Fruit fly (Drosophila melanogaster) whole organism, wandering third instar larva: ENCODE measurements around the gene BthD.
A peak's percentile ranks its signal among the peaks of the same experiment; 100 is the strongest.

Experiments
- CrebA ChIP-seq: fragments of 200-800 bp; sonication (Bioruptor generic); optimal IDR thresholded peaks from 2 replicates; lab custom pipeline; 2016; ENCODE audit warnings: missing biosample characterization, mild to moderate bottlenecking, missing genetic modification characterization, borderline replicate concordance
- Dfd ChIP-seq: fragments of >200 bp; optimal IDR thresholded peaks from 2 replicates; lab custom pipeline; 2017; ENCODE audit warnings: missing biosample characterization, missing genetic modification characterization
- Rel ChIP-seq, 2 experiments: fragments of 200-800 bp; sonication (Bioruptor generic) in 1 of 2; optimal IDR thresholded peaks; 2 replicates in 1 of 2; 3 replicates in 1 of 2; lab custom pipeline; 2016 to 2019; ENCODE audit warnings: mild to moderate bottlenecking in 2 of 2, missing biosample characterization in 2 of 2, missing genetic modification characterization in 2 of 2, moderate library complexity in 1 of 2
- brk ChIP-seq: fragments of 200-800 bp; sonication (Bioruptor generic); optimal IDR thresholded peaks from 2 replicates; lab custom pipeline; 2016; ENCODE audit warnings: missing biosample characterization, mild to moderate bottlenecking, missing genetic modification characterization
- ey ChIP-seq: fragments of 200-800 bp; sonication (Bioruptor generic); optimal IDR thresholded peaks from 2 replicates; lab custom pipeline; 2016; ENCODE audit warnings: missing biosample characterization, missing genetic modification characterization
- foxo ChIP-seq, 2 experiments: fragments of 200-800 bp; sonication (Bioruptor generic); optimal IDR thresholded peaks; 2 replicates in 1 of 2; 3 replicates in 1 of 2; lab custom pipeline; 2016 to 2017; ENCODE audit warnings: missing biosample characterization in 2 of 2, missing genetic modification characterization in 2 of 2
- lola ChIP-seq: fragments of >200 bp; optimal IDR thresholded peaks from 2 replicates; lab custom pipeline; 2017; ENCODE audit warnings: missing biosample characterization, missing genetic modification characterization

DNA sequence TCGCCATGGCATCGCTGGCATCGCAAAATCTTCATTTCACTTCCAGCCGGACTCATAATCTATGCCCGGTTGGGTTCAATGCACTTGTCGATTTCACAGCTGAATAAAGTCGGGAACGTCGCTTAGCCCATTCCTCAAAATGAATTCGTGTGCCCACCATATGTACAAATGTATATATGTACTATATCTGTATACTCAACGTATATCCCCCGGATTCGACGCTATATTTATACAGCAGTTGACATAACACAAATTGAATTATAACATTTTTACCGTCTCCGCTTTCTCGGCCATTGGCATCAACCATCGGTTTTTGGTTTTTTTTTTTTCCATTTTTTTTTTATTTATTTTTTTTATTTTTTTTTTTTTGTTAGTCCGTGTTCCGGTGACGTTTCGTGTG lies 41.7 kb upstream of the BthD start:
- TF ChIP-seq Dfd (no peak), lola (GFP tag; lab: Kevin White, UChicago) (no peak), brk (GFP tag; lab: Kevin White, UChicago) (peak; percentile 67), ey (GFP tag; lab: Kevin White, UChicago) (peak; percentile 10), foxo (GFP tag; optimal IDR thresholded peaks at IDR 0.05; lab: Kevin White, UChicago) (peak in 1 of 2 experiments; percentile 48), Rel (GFP tag; optimal IDR thresholded peaks at IDR 0.05; lab: Kevin White, UChicago) (no peak), Rel (tag; optimal IDR thresholded peaks at IDR 0.05; lab: Kevin White, UChicago) (peak; percentile 58), CrebA (GFP tag; lab: Kevin White, UChicago) (peak; percentile 40)
